Fruit fly (Drosophila melanogaster): Measurements from ENCODE around the gene CG14377.

Gene CG14377

dm6 chr3R:13428341-13429040 is 30.9 kb downstream of the CG14377 start (continued):
- peak; percentile 71 for TF ChIP-seq net (GFP tag; optimal IDR thresholded peaks at IDR 0.05)
- TF ChIP-seq CG11902 (GFP tag; optimal IDR thresholded peaks at IDR 0.05): no peak
- peak; percentile 20 for TF ChIP-seq fd59A (GFP tag; optimal IDR thresholded peaks at IDR 0.05)
- peak; percentile 57 for TF ChIP-seq CG4318 (GFP tag; optimal IDR thresholded peaks at IDR 0.05)
- TF ChIP-seq CG3919 (GFP tag; optimal IDR thresholded peaks at IDR 0.05): peak; percentile 80
- peak; percentile 5 for TF ChIP-seq fd85E (GFP tag; optimal IDR thresholded peaks at IDR 0.05)
- TF ChIP-seq Ets96B (tag; optimal IDR thresholded peaks at IDR 0.05): peak; percentile 57
- peak; percentile 77 for TF ChIP-seq pdm3 (GFP tag; optimal IDR thresholded peaks at IDR 0.05)
- TF ChIP-seq Eip93F (GFP tag; optimal IDR thresholded peaks at IDR 0.05): no peak
- peak; percentile 39 for TF ChIP-seq vri (GFP tag; optimal IDR thresholded peaks at IDR 0.05)
- TF ChIP-seq Hr39 (GFP tag; optimal IDR thresholded peaks at IDR 0.05): peak; percentile 72
- no peak for TF ChIP-seq CG6854 (GFP tag; optimal IDR thresholded peaks at IDR 0.05)
- TF ChIP-seq lz (GFP tag; optimal IDR thresholded peaks at IDR 0.05): peak; percentile 53
- TF ChIP-seq CG11294 (GFP tag; IDR thresholded peaks at IDR 0.05): no peak
- peak; percentile 77 for TF ChIP-seq Hr4 (GFP tag; optimal IDR thresholded peaks at IDR 0.05)
- TF ChIP-seq Smox (GFP tag; optimal IDR thresholded peaks at IDR 0.05): peak; percentile 49
- TF ChIP-seq achi (GFP tag; optimal IDR thresholded peaks at IDR 0.05): peak; percentile 74
- TF ChIP-seq CG34406 (GFP tag; optimal IDR thresholded peaks at IDR 0.05): peak; percentile 34
- peak; percentile 29 for TF ChIP-seq CG10669 (GFP tag; optimal IDR thresholded peaks at IDR 0.05)
- peak; percentile 66 for TF ChIP-seq CG6276 (GFP tag; optimal IDR thresholded peaks at IDR 0.05)
- peak; percentile 58 for TF ChIP-seq Gug (GFP tag; IDR thresholded peaks at IDR 0.05)
- TF ChIP-seq CG8319 (GFP tag; optimal IDR thresholded peaks at IDR 0.05): peak; percentile 27
- TF ChIP-seq ss (GFP tag; optimal IDR thresholded peaks at IDR 0.05): peak; percentile 24 to 38

- TF ChIP-seq CG8319 (GFP tag; optimal IDR thresholded peaks at IDR 0.05): peak; percentile 80
- peak; percentile 65 for TF ChIP-seq CG4318 (GFP tag; optimal IDR thresholded peaks at IDR 0.05)
- peak; percentile 91 for TF ChIP-seq net (GFP tag; optimal IDR thresholded peaks at IDR 0.05)
- TF ChIP-seq CG10631 (GFP tag; optimal IDR thresholded peaks at IDR 0.05): peak; percentile 79
- peak; percentile 93 for TF ChIP-seq CG15336 (GFP tag; IDR thresholded peaks at IDR 0.05)
- peak; percentile 82 for TF ChIP-seq Met (GFP tag; optimal IDR thresholded peaks at IDR 0.05)
- TF ChIP-seq fkh (GFP tag; optimal IDR thresholded peaks at IDR 0.05): peak; percentile 14
- TF ChIP-seq dac (GFP tag; optimal IDR thresholded peaks at IDR 0.05): peak; percentile 38
- TF ChIP-seq Gug (GFP tag; IDR thresholded peaks at IDR 0.05): peak; percentile 35; the same call in 1 of the 2 replicates
- TF ChIP-seq Hr39 (GFP tag; optimal IDR thresholded peaks at IDR 0.05): peak; percentile 65
- peak; percentile 71 for TF ChIP-seq spab (GFP tag; optimal IDR thresholded peaks at IDR 0.05)
- no peak for TF ChIP-seq Blimp-1 (GFP tag; optimal IDR thresholded peaks at IDR 0.05)
- TF ChIP-seq Sox102F (GFP tag; optimal IDR thresholded peaks at IDR 0.05): peak; percentile 79
- TF ChIP-seq CG7368 (GFP tag; optimal IDR thresholded peaks at IDR 0.05): peak; percentile 80
- TF ChIP-seq acj6 (GFP tag; optimal IDR thresholded peaks at IDR 0.05): peak; percentile 91
- TF ChIP-seq Eip75B (GFP tag; optimal IDR thresholded peaks at IDR 0.05): peak; percentile 84
- TF ChIP-seq CG8632 (GFP tag; optimal IDR thresholded peaks at IDR 0.05): peak; percentile 92
- TF ChIP-seq CG6276 (GFP tag; optimal IDR thresholded peaks at IDR 0.05): peak; percentile 83
- TF ChIP-seq CG32006 (GFP tag; optimal IDR thresholded peaks at IDR 0.05): peak; percentile 85
- peak; percentile 94 for TF ChIP-seq CG8119 (GFP tag; IDR thresholded peaks at IDR 0.05)
- TF ChIP-seq CG3919 (GFP tag; optimal IDR thresholded peaks at IDR 0.05): peak; percentile 76
- peak; percentile 65 for TF ChIP-seq lz (GFP tag; optimal IDR thresholded peaks at IDR 0.05)
- TF ChIP-seq CG11294 (GFP tag; IDR thresholded peaks at IDR 0.05): peak; percentile 57
- peak; percentile 32 for TF ChIP-seq CG11902 (GFP tag; optimal IDR thresholded peaks at IDR 0.05)
- peak; percentile 81 for TF ChIP-seq fd59A (GFP tag; optimal IDR thresholded peaks at IDR 0.05)
- peak; percentile 95 for TF ChIP-seq Eip78C (GFP tag)
- peak; percentile 86 for TF ChIP-seq pdm3 (GFP tag; optimal IDR thresholded peaks at IDR 0.05)
- TF ChIP-seq dsx (GFP tag; optimal IDR thresholded peaks at IDR 0.05; ENCODE audit: poor library complexity, severe bottlenecking): peak; percentile 84
- peak; percentile 40 for TF ChIP-seq cyc (GFP tag; optimal IDR thresholded peaks at IDR 0.05)
- peak; percentile 83 for TF ChIP-seq CG1621 (tag; optimal IDR thresholded peaks at IDR 0.05)
- peak; percentile 84 for TF ChIP-seq esn (GFP tag; optimal IDR thresholded peaks at IDR 0.05)
- TF ChIP-seq CG31627 (GFP tag; optimal IDR thresholded peaks at IDR 0.05): peak; percentile 62
- no peak for TF ChIP-seq Hr38 (GFP tag; optimal IDR thresholded peaks at IDR 0.05)
- TF ChIP-seq svp (GFP tag): peak; percentile 83
- peak; percentile 76 for TF ChIP-seq Ets96B (tag; optimal IDR thresholded peaks at IDR 0.05)
- peak; percentile 61 for TF ChIP-seq topi (GFP tag; optimal IDR thresholded peaks at IDR 0.05)
- TF ChIP-seq CG9139 (GFP tag; optimal IDR thresholded peaks at IDR 0.05): peak; percentile 74
- TF ChIP-seq fd85E (GFP tag; optimal IDR thresholded peaks at IDR 0.05): peak; percentile 46
These were observed 36.0 kb downstream of the CG14377 start for dm6 chr3R:13433623-13434022.
